Worm (Caenorhabditis elegans) whole organism, L3 larva: ENCODE data around the gene lurp-1.

Experiments
- R02D3.7 ChIP-seq: fragments of 150-350 bp; optimal IDR thresholded peaks from 2 replicates; lab custom pipeline; 2014; ENCODE audit warnings: missing biosample characterization, missing genetic modification characterization
- elt-3 ChIP-seq, 3 experiments: fragments of 150-350 bp in 1 of 3; sonication (generic microtip) in 2 of 3; optimal IDR thresholded peaks; 2 replicates in 2 of 3; 4 replicates in 1 of 3; lab custom pipeline; 2014 to 2017; ENCODE audit warnings: missing biosample characterization in 3 of 3, missing genetic modification characterization in 3 of 3
- lin-39 ChIP-seq: fragments of 150-350 bp; optimal IDR thresholded peaks from 2 replicates; lab custom pipeline; 2018; ENCODE audit warnings: missing biosample characterization, missing genetic modification reagents, missing genetic modification characterization
- nfya-1 ChIP-seq: sonication (generic microtip); optimal IDR thresholded peaks from 2 replicates; lab custom pipeline; 2017; ENCODE audit warnings: missing genetic modification characterization, mild to moderate bottlenecking, missing compliant biosample characterization, antibody characterized with exemption, moderate library complexity; ENCODE audit not compliant: insufficient read depth
- nhr-23 ChIP-seq: fragments of 150-350 bp; optimal IDR thresholded peaks from 2 replicates; lab custom pipeline; 2014; ENCODE audit warnings: missing biosample characterization, missing genetic modification reagents, missing genetic modification characterization
- pqm-1 ChIP-seq: fragments of 150-350 bp; optimal IDR thresholded peaks from 2 replicates; lab custom pipeline; 2017; ENCODE audit warnings: missing biosample characterization, missing genetic modification characterization, inconsistent platforms
- tbx-2 ChIP-seq: sonication (generic microtip); optimal IDR thresholded peaks from 2 replicates; lab custom pipeline; 2016; ENCODE audit warnings: mild to moderate bottlenecking, missing genetic modification characterization, missing compliant biosample characterization
- ztf-11 ChIP-seq: fragments of 150-350 bp; optimal IDR thresholded peaks from 2 replicates; lab custom pipeline; 2014; ENCODE audit warnings: missing biosample characterization, missing genetic modification characterization

- TF ChIP-seq tbx-2 (no peak), R02D3.7 (tag; lab: Kevin White, UChicago) (peak; percentile 98), elt-3 (tag; optimal IDR thresholded peaks at IDR 0.05; lab: Kevin White, UChicago) (no peak), ztf-11 (tag; lab: Kevin White, UChicago) (no peak), nfya-1 (peak; percentile 90), pqm-1 (tag; lab: Kevin White, UChicago) (no peak), nhr-23 (tag; lab: Kevin White, UChicago) (peak; percentile 83), lin-39 (tag; lab: Kevin White, UChicago) (peak; percentile 80)
Measured at ce11 chrII:10872541-10872940, 8.2 kb upstream of the lurp-1 start, which contains the start of the genes cyn-4 and copz-1.
